Worm (Caenorhabditis elegans): Measurements from ENCODE around the gene cld-9.
A peak's percentile ranks its signal among the peaks of the same experiment; 100 is the strongest.

Gene cld-9

DNA sequence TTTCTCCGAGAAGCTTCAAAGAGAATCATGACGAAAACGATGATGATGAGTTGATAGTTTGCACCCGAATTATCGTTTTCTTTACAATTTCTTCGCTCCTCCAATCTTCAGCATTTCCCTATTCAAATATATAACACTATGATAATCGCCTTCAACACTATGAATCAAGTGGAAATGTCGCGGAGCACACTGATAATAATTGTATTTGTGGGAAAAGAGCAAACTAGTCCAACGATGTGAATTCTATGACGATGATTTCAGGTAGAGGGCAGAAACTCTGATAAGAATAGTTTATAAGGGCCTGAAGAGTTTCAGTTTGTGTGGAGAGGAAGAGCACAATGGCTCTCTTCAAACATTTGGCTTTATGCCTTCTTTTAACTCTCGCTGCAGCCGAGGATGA is 35.2 kb downstream of the cld-9 start, which contains the start of gene T01D3.6:
TSS of gene T01D3.6 (plus strand) at position 294 of the 400 bp plus-strand sequence.
- no peak for TF ChIP-seq mdt-29 (GFP tag; IDR thresholded peaks at IDR 0.05)
- no peak for TF ChIP-seq daf-16 (GFP tag; optimal IDR thresholded peaks at IDR 0.05)
- TF ChIP-seq daf-16 (tag; optimal IDR thresholded peaks at IDR 0.05): peak; percentile 43
- peak; percentile 24 for TF ChIP-seq mes-2 (tag; optimal IDR thresholded peaks at IDR 0.05; ENCODE audit: poor library complexity, severe bottlenecking)
- TF ChIP-seq nhr-6 (tag; optimal IDR thresholded peaks at IDR 0.05): peak; percentile 90
- no peak for TF ChIP-seq ztf-11 (tag; optimal IDR thresholded peaks at IDR 0.05)
- no peak for TF ChIP-seq ctbp-1 (GFP tag; IDR thresholded peaks at IDR 0.05)
- no peak for TF ChIP-seq jun-1 (tag; optimal IDR thresholded peaks at IDR 0.05)
- peak; percentile 52 for TF ChIP-seq nhr-28 (tag; optimal IDR thresholded peaks at IDR 0.05)
- TF ChIP-seq aha-1 (tag): no peak
- peak; percentile 64 for TF ChIP-seq dmd-6 (GFP tag; IDR thresholded peaks at IDR 0.05)
- no peak for TF ChIP-seq mep-1 (tag; optimal IDR thresholded peaks at IDR 0.05)
- peak; percentile 52 for TF ChIP-seq hlh-11 (tag; optimal IDR thresholded peaks at IDR 0.05)
- no peak for TF ChIP-seq nhr-25 (tag; optimal IDR thresholded peaks at IDR 0.05; ENCODE audit: borderline replicate concordance, insufficient read depth)
- peak; percentile 87 for TF ChIP-seq pqm-1 (tag; optimal IDR thresholded peaks at IDR 0.05)
- TF ChIP-seq pha-4 (GFP tag; IDR thresholded peaks at IDR 0.05): no peak
- no peak for TF ChIP-seq pha-4 (tag; optimal IDR thresholded peaks at IDR 0.05)
- peak in 1 of 2 experiments; percentile 95 for TF ChIP-seq unc-62 (GFP tag; optimal IDR thresholded peaks at IDR 0.05 in 1 of 2)
- TF ChIP-seq unc-62 (tag; optimal IDR thresholded peaks at IDR 0.05): no peak

ce11 chrV:13715223-13715686 is 36.4 kb downstream of the cld-9 start, which contains the start of gene zipt-9:
zipt-9 (minus strand) TSS chrV:13715273.
- no peak for TF ChIP-seq mxl-2 (GFP tag; conservative IDR thresholded peaks at IDR 0.05)
- peak; percentile 56 for TF ChIP-seq fkh-10 (GFP tag; optimal IDR thresholded peaks at IDR 0.05)
- TF ChIP-seq ama-1 (optimal IDR thresholded peaks at IDR 0.05): no peak
- TF ChIP-seq jun-1 (tag; optimal IDR thresholded peaks at IDR 0.05): peak; percentile 1
- TF ChIP-seq ceh-32 (tag; optimal IDR thresholded peaks at IDR 0.05; ENCODE audit: poor library complexity): no peak
- TF ChIP-seq dmd-6 (GFP tag; IDR thresholded peaks at IDR 0.05): peak; percentile 61; the same call in 1 of the 2 replicates
- no peak for TF ChIP-seq F49E8.2 (tag; optimal IDR thresholded peaks at IDR 0.05; ENCODE audit: borderline replicate concordance)
- TF ChIP-seq F10B5.3 (tag; optimal IDR thresholded peaks at IDR 0.05): no peak
- no peak for TF ChIP-seq daf-8 (GFP tag; IDR thresholded peaks at IDR 0.05)
- no peak for TF ChIP-seq lin-39 (tag; optimal IDR thresholded peaks at IDR 0.05)
- TF ChIP-seq ctbp-1 (GFP tag; IDR thresholded peaks at IDR 0.05): no peak
- TF ChIP-seq madf-9 (GFP tag; conservative IDR thresholded peaks at IDR 0.05): peak; percentile 47; the same call in 1 of the 2 replicates
- TF ChIP-seq spr-1 (tag; optimal IDR thresholded peaks at IDR 0.05): no peak
- TF ChIP-seq mep-1 (tag; optimal IDR thresholded peaks at IDR 0.05): peak; percentile 81
- peak; percentile 56; the same call in 1 of the 2 replicates for TF ChIP-seq vab-7 (GFP tag; IDR thresholded peaks at IDR 0.05)
- no peak for TF ChIP-seq tag-97 (GFP tag; IDR thresholded peaks at IDR 0.05)
- no peak for TF ChIP-seq daf-16 (GFP tag; optimal IDR thresholded peaks at IDR 0.05)
- TF ChIP-seq daf-16 (tag; optimal IDR thresholded peaks at IDR 0.05): peak; percentile 46
- no peak for TF ChIP-seq R02D3.7 (tag; optimal IDR thresholded peaks at IDR 0.05)
- TF ChIP-seq Y5F2A.4 (GFP tag; optimal IDR thresholded peaks at IDR 0.05): no peak
- TF ChIP-seq spr-3 (GFP tag; optimal IDR thresholded peaks at IDR 0.05): no peak
- TF ChIP-seq cey-2 (tag; optimal IDR thresholded peaks at IDR 0.05; ENCODE audit: borderline replicate concordance, insufficient read depth): no peak
- TF ChIP-seq zip-11 (GFP tag; IDR thresholded peaks at IDR 0.05): no peak
- no peak for TF ChIP-seq D1046.2 (GFP tag; IDR thresholded peaks at IDR 0.05)
- no peak for TF ChIP-seq sdz-12 (GFP tag; optimal IDR thresholded peaks at IDR 0.05)
- no peak for TF ChIP-seq pha-4 (GFP tag; IDR thresholded peaks at IDR 0.05)
- no peak for TF ChIP-seq pha-4 (tag; optimal IDR thresholded peaks at IDR 0.05)
- peak; percentile 80 for TF ChIP-seq unc-130 (GFP tag; optimal IDR thresholded peaks at IDR 0.05)
- TF ChIP-seq pqm-1 (tag; optimal IDR thresholded peaks at IDR 0.05): no peak
- TF ChIP-seq nhr-48 (tag; optimal IDR thresholded peaks at IDR 0.05): no peak
- TF ChIP-seq zfp-2 (tag; optimal IDR thresholded peaks at IDR 0.05): no peak
- TF ChIP-seq Y75B8A.6 (GFP tag; IDR thresholded peaks at IDR 0.05): no peak
- peak; percentile 97 for TF ChIP-seq lin-38 (GFP tag; IDR thresholded peaks at IDR 0.05)
- TF ChIP-seq T26A8.4 (GFP tag; IDR thresholded peaks at IDR 0.05): no peak
- TF ChIP-seq egl-27 (tag; optimal IDR thresholded peaks at IDR 0.05): no peak
- no peak for TF ChIP-seq daf-12 (tag; optimal IDR thresholded peaks at IDR 0.05)
- TF ChIP-seq lin-29 (GFP tag; IDR thresholded peaks at IDR 0.05): no peak
- TF ChIP-seq lsy-2 (tag; optimal IDR thresholded peaks at IDR 0.05): no peak
- no peak for TF ChIP-seq php-3 (GFP tag; IDR thresholded peaks at IDR 0.05)
- TF ChIP-seq aha-1 (tag): peak; percentile 37

All from whole organism, L4 larva.